Fruit fly (Drosophila melanogaster): Measurements from ENCODE around the gene CG7386.
A peak's percentile ranks its signal among the peaks of the same experiment; 100 is the strongest.

CG7386 gene

dm6 chr3L:6159863-6160262 lies 29.7 kb upstream of the CG7386 start:
- TF ChIP-seq svp (GFP tag) (peak; percentile 47), CG34406 (GFP tag; optimal IDR thresholded peaks at IDR 0.05) (no peak), Blimp-1 (GFP tag; optimal IDR thresholded peaks at IDR 0.05) (no peak), Ets96B (tag; optimal IDR thresholded peaks at IDR 0.05) (no peak)

- TF ChIP-seq Ets96B (tag; optimal IDR thresholded peaks at IDR 0.05) (no peak), CG34406 (GFP tag; optimal IDR thresholded peaks at IDR 0.05) (no peak), CG3032 (tag; optimal IDR thresholded peaks at IDR 0.05) (no peak), cyc (GFP tag; optimal IDR thresholded peaks at IDR 0.05) (no peak), Lpt (GFP tag; optimal IDR thresholded peaks at IDR 0.05) (no peak), pdm3 (GFP tag; optimal IDR thresholded peaks at IDR 0.05) (no peak), eg (GFP tag; IDR thresholded peaks at IDR 0.05) (no peak), svp (GFP tag) (no peak), CG11294 (GFP tag; IDR thresholded peaks at IDR 0.05) (no peak), Hr39 (GFP tag; optimal IDR thresholded peaks at IDR 0.05) (no peak)
Measured at dm6 chr3L:6160514-6160913, 29.0 kb upstream of the CG7386 start, which contains the start of gene Cpr65Az. TSS of gene Cpr65Az (plus strand) at chr3L:6160814.

dm6 chr3L:6161997-6162396 lies 27.5 kb upstream of the CG7386 start:
- no peak for TF ChIP-seq Hr4 (GFP tag; optimal IDR thresholded peaks at IDR 0.05)
- TF ChIP-seq CG3919 (GFP tag; optimal IDR thresholded peaks at IDR 0.05), result no peak
- no peak for TF ChIP-seq CG10631 (GFP tag; optimal IDR thresholded peaks at IDR 0.05)
- TF ChIP-seq acj6 (GFP tag; optimal IDR thresholded peaks at IDR 0.05), result no peak
- TF ChIP-seq Met (GFP tag; optimal IDR thresholded peaks at IDR 0.05), result no peak
- no peak for TF ChIP-seq Sox14 (GFP tag; optimal IDR thresholded peaks at IDR 0.05)
- TF ChIP-seq CG16779 (tag; optimal IDR thresholded peaks at IDR 0.05), result no peak
- no peak for TF ChIP-seq Smox (GFP tag; optimal IDR thresholded peaks at IDR 0.05)
- TF ChIP-seq CG6854 (GFP tag; optimal IDR thresholded peaks at IDR 0.05), result no peak
- TF ChIP-seq CG11762 (GFP tag; optimal IDR thresholded peaks at IDR 0.05; ENCODE audit: insufficient read depth), result no peak
- TF ChIP-seq ss (GFP tag; optimal IDR thresholded peaks at IDR 0.05), result no peak
- TF ChIP-seq Hr38 (GFP tag; optimal IDR thresholded peaks at IDR 0.05), result no peak
- TF ChIP-seq CG34406 (GFP tag; optimal IDR thresholded peaks at IDR 0.05), result no peak
- TF ChIP-seq Sox15 (GFP tag; optimal IDR thresholded peaks at IDR 0.05), result no peak
- no peak for TF ChIP-seq achi (GFP tag; optimal IDR thresholded peaks at IDR 0.05)
- no peak for TF ChIP-seq Ets96B (tag; optimal IDR thresholded peaks at IDR 0.05)
- TF ChIP-seq CG4318 (GFP tag; optimal IDR thresholded peaks at IDR 0.05), result no peak
- no peak for TF ChIP-seq CG1621 (tag; optimal IDR thresholded peaks at IDR 0.05)

- TF ChIP-seq vri (GFP tag; optimal IDR thresholded peaks at IDR 0.05) (no peak), Blimp-1 (GFP tag; optimal IDR thresholded peaks at IDR 0.05) (no peak), CG31627 (GFP tag; optimal IDR thresholded peaks at IDR 0.05) (no peak), CG4318 (GFP tag; optimal IDR thresholded peaks at IDR 0.05) (no peak), CG6808 (GFP tag; optimal IDR thresholded peaks at IDR 0.05) (no peak), Ets96B (tag; optimal IDR thresholded peaks at IDR 0.05) (no peak), acj6 (GFP tag; optimal IDR thresholded peaks at IDR 0.05) (no peak), CG8632 (GFP tag; optimal IDR thresholded peaks at IDR 0.05) (no peak), Hr38 (GFP tag; optimal IDR thresholded peaks at IDR 0.05) (no peak), Eip75B (GFP tag; optimal IDR thresholded peaks at IDR 0.05) (no peak), CG11294 (GFP tag; IDR thresholded peaks at IDR 0.05) (no peak), topi (GFP tag; optimal IDR thresholded peaks at IDR 0.05) (no peak), spab (GFP tag; optimal IDR thresholded peaks at IDR 0.05) (no peak), CG1621 (tag; optimal IDR thresholded peaks at IDR 0.05) (no peak)
Measured at dm6 chr3L:6162483-6163128, 26.9 kb upstream of the CG7386 start, which contains the start of gene Prdm13. TSS of gene Prdm13 (plus strand) at chr3L:6163127.

Measured in whole organism, prepupa.